Fruit fly (Drosophila melanogaster) whole organism, embryonic: ENCODE data around the gene sick.

Experiments used
- Ada2b ChIP-seq: fragments of 200-800 bp; sonication (Bioruptor generic); IDR thresholded peaks from 2 replicates; pipeline ENCODE4 v1.3.6; 2022; ENCODE audit warnings: missing biosample characterization, missing genetic modification characterization
- Aef1 ChIP-seq: fragments of 200-800 bp; sonication (Bioruptor generic); IDR thresholded peaks from 3 replicates; pipeline ENCODE4 v1.3.6; 2022; ENCODE audit warnings: missing biosample characterization, missing genetic modification characterization
- B-H1 ChIP-seq: fragments of 200-800 bp; sonication (Bioruptor generic); IDR thresholded peaks from 3 replicates; pipeline ENCODE4 v1.3.6; 2022; ENCODE audit warnings: missing biosample characterization, missing genetic modification characterization
- Blimp-1 ChIP-seq: fragments of 200-800 bp; sonication (Bioruptor generic); optimal IDR thresholded peaks from 3 replicates; lab custom pipeline; 2018; ENCODE audit warnings: missing biosample characterization, missing genetic modification characterization, mild to moderate bottlenecking, moderate library complexity, missing genetic modification reagents
- Bteb2 ChIP-seq: fragments of 200-800 bp; sonication (Bioruptor generic); optimal IDR thresholded peaks from 2 replicates; lab custom pipeline; 2016; ENCODE audit warnings: missing biosample characterization, missing genetic modification characterization
- CG1024 ChIP-seq: fragments of 200-800 bp; sonication (Bioruptor generic); IDR thresholded peaks from 2 replicates; pipeline ENCODE4 v1.3.6; 2022; ENCODE audit warnings: missing biosample characterization, missing genetic modification characterization
- CG10274 ChIP-seq: fragments of 200-800 bp; sonication (Bioruptor generic); optimal IDR thresholded peaks from 3 replicates; lab custom pipeline; 2017; ENCODE audit warnings: missing biosample characterization, mild to moderate bottlenecking, missing genetic modification characterization
- CG10565 ChIP-seq: fragments of 200-800 bp; sonication (Bioruptor generic); optimal IDR thresholded peaks from 3 replicates; lab custom pipeline; 2016; ENCODE audit warnings: missing biosample characterization, mild to moderate bottlenecking, missing genetic modification characterization
- CG11093 ChIP-seq: fragments of 200-800 bp; sonication (Bioruptor generic); IDR thresholded peaks from 3 replicates; pipeline ENCODE4 v1.3.6; 2022; ENCODE audit warnings: missing biosample characterization, missing genetic modification characterization
- CG12391 ChIP-seq: fragments of 200-800 bp; sonication (Bioruptor generic); optimal IDR thresholded peaks from 3 replicates; lab custom pipeline; 2018; ENCODE audit warnings: missing biosample characterization, mild to moderate bottlenecking, missing genetic modification characterization, moderate library complexity
- CG13123 ChIP-seq: fragments of 200-800 bp; sonication (Bioruptor generic); optimal IDR thresholded peaks from 2 replicates; lab custom pipeline; 2016; ENCODE audit warnings: missing biosample characterization, missing genetic modification characterization
- CG13296 ChIP-seq: fragments of 200-800 bp; sonication (Bioruptor generic); optimal IDR thresholded peaks from 3 replicates; lab custom pipeline; 2018; ENCODE audit warnings: missing biosample characterization, mild to moderate bottlenecking, missing genetic modification characterization
- CG13894 ChIP-seq: fragments of 200-800 bp; sonication (Bioruptor generic); optimal IDR thresholded peaks from 3 replicates; lab custom pipeline; 2018; ENCODE audit warnings: missing biosample characterization, mild to moderate bottlenecking, missing genetic modification characterization, moderate library complexity
- CG17802 ChIP-seq: fragments of 200-800 bp; sonication (Bioruptor generic); optimal IDR thresholded peaks from 2 replicates; lab custom pipeline; 2018; ENCODE audit warnings: missing biosample characterization, mild to moderate bottlenecking, missing genetic modification characterization, moderate library complexity
- CG1832 ChIP-seq: fragments of 200-800 bp; sonication (Bioruptor generic); optimal IDR thresholded peaks from 2 replicates; lab custom pipeline; 2017; ENCODE audit warnings: missing biosample characterization, mild to moderate bottlenecking, missing genetic modification characterization, inconsistent platforms
- CG2202 ChIP-seq: fragments of 200-800 bp; sonication (Bioruptor generic); optimal IDR thresholded peaks from 2 replicates; lab custom pipeline; 2018; ENCODE audit warnings: missing biosample characterization, mild to moderate bottlenecking, missing genetic modification characterization
- CG30020 ChIP-seq: fragments of 200-800 bp; optimal IDR thresholded peaks from 2 replicates; lab custom pipeline; 2019; ENCODE audit warnings: missing biosample characterization, mild to moderate bottlenecking, missing genetic modification characterization, moderate library complexity
- CG3407 ChIP-seq: fragments of 200-800 bp; sonication (Bioruptor generic); optimal IDR thresholded peaks from 2 replicates; lab custom pipeline; 2018; ENCODE audit warnings: missing biosample characterization, mild to moderate bottlenecking, missing genetic modification characterization
- CG6175 ChIP-seq: fragments of 200-800 bp; sonication (Bioruptor generic); IDR thresholded peaks from 3 replicates; pipeline ENCODE4 v1.3.6; 2022; ENCODE audit warnings: missing biosample characterization, missing genetic modification characterization
- CG6654 ChIP-seq: fragments of 200-800 bp; sonication (Bioruptor generic); optimal IDR thresholded peaks from 2 replicates; lab custom pipeline; 2017; ENCODE audit warnings: missing biosample characterization, mild to moderate bottlenecking, missing genetic modification characterization
- CG6813 ChIP-seq: fragments of 200-800 bp; sonication (Bioruptor generic); optimal IDR thresholded peaks from 2 replicates; lab custom pipeline; 2017; ENCODE audit warnings: missing biosample characterization, missing genetic modification characterization, mild to moderate bottlenecking, moderate library complexity, missing genetic modification reagents
- CG7357 ChIP-seq: fragments of 200-800 bp; sonication (Bioruptor generic); IDR thresholded peaks from 3 replicates; pipeline ENCODE4 v1.3.6; 2022; ENCODE audit warnings: missing biosample characterization, missing genetic modification characterization
- CG8281 ChIP-seq: fragments of 200-800 bp; sonication (Bioruptor generic); optimal IDR thresholded peaks from 2 replicates; lab custom pipeline; 2018; ENCODE audit warnings: missing biosample characterization, mild to moderate bottlenecking, missing genetic modification characterization, moderate library complexity
- Chrac-16 ChIP-seq: fragments of 200-800 bp; sonication (Bioruptor generic); optimal IDR thresholded peaks from 3 replicates; lab custom pipeline; 2016; ENCODE audit warnings: missing biosample characterization, missing genetic modification characterization
- CoRest ChIP-seq: fragments of 200-800 bp; sonication (Bioruptor generic); optimal IDR thresholded peaks from 3 replicates; lab custom pipeline; 2018; ENCODE audit warnings: missing biosample characterization, mild to moderate bottlenecking, missing genetic modification characterization, moderate library complexity
- Dek ChIP-seq: fragments of 200-800 bp; sonication (Bioruptor generic); optimal IDR thresholded peaks from 3 replicates; lab custom pipeline; 2019; ENCODE audit warnings: missing biosample characterization, mild to moderate bottlenecking, missing genetic modification characterization, moderate library complexity
- Hand ChIP-seq: fragments of 200-800 bp; sonication (Bioruptor generic); optimal IDR thresholded peaks from 2 replicates; lab custom pipeline; 2017; ENCODE audit warnings: mild to moderate bottlenecking, missing biosample characterization, missing genetic modification reagents, missing genetic modification characterization
- Hr51 ChIP-seq, 2 experiments: fragments of 200-800 bp; sonication (Bioruptor generic); optimal IDR thresholded peaks; 2 replicates in 1 of 2; 3 replicates in 1 of 2; lab custom pipeline; 2016 to 2018; ENCODE audit warnings: missing biosample characterization in 2 of 2, missing genetic modification characterization in 2 of 2, mild to moderate bottlenecking in 1 of 2, moderate library complexity in 1 of 2
- Med ChIP-seq: fragments of 200-800 bp; sonication (Bioruptor generic); peaks from one replicate; lab custom pipeline; 2016; ENCODE audit warnings: missing biosample characterization, missing genetic modification characterization, mild to moderate bottlenecking, inconsistent platforms, moderate library complexity
- Mes4 ChIP-seq: fragments of 200-800 bp; sonication (Bioruptor generic); optimal IDR thresholded peaks from 2 replicates; lab custom pipeline; 2016; ENCODE audit warnings: missing biosample characterization, missing genetic modification characterization
- Mrtf ChIP-seq: fragments of 200-800 bp; sonication (Bioruptor generic); IDR thresholded peaks from 3 replicates; pipeline ENCODE4 v1.3.6; 2022; ENCODE audit warnings: missing biosample characterization, missing genetic modification characterization
- NK7.1 ChIP-seq: fragments of 200-800 bp; sonication (Bioruptor generic); optimal IDR thresholded peaks from 3 replicates; lab custom pipeline; 2016; ENCODE audit warnings: missing biosample characterization, missing genetic modification characterization
- Ravus ChIP-seq: fragments of 200-800 bp; sonication (Bioruptor generic); IDR thresholded peaks from 2 replicates; pipeline ENCODE4 v1.3.6; 2022; ENCODE audit warnings: missing biosample characterization, missing genetic modification characterization
- Rx ChIP-seq: fragments of 200-800 bp; sonication (Bioruptor generic); IDR thresholded peaks from 2 replicates; pipeline ENCODE4 v1.3.6; 2022; ENCODE audit warnings: missing biosample characterization, missing genetic modification characterization
- Spps ChIP-seq: fragments of 200-800 bp; sonication (Bioruptor generic); optimal IDR thresholded peaks from 2 replicates; lab custom pipeline; 2018; ENCODE audit warnings: missing biosample characterization, mild to moderate bottlenecking, missing genetic modification characterization
- bbx ChIP-seq: fragments of 200-800 bp; sonication (Bioruptor generic); IDR thresholded peaks from 2 replicates; pipeline ENCODE4 v1.3.6; 2022; ENCODE audit warnings: missing biosample characterization, missing genetic modification characterization; ENCODE audit not compliant: partially characterized antibody
- cwo ChIP-seq: fragments of 200-800 bp; sonication (Bioruptor generic); optimal IDR thresholded peaks from 3 replicates; lab custom pipeline; 2017; ENCODE audit warnings: missing biosample characterization, missing genetic modification characterization, mild to moderate bottlenecking, moderate library complexity, missing genetic modification reagents
- da ChIP-seq: fragments of 200-800 bp; sonication (Bioruptor generic); optimal IDR thresholded peaks from 2 replicates; lab custom pipeline; 2016; ENCODE audit warnings: missing biosample characterization, missing genetic modification characterization
- dysf ChIP-seq: fragments of 200-800 bp; sonication (Bioruptor generic); IDR thresholded peaks from 3 replicates; pipeline ENCODE4 v1.3.6; 2022; ENCODE audit warnings: missing biosample characterization, missing genetic modification characterization
- exex ChIP-seq: fragments of 200-800 bp; sonication (Bioruptor generic); optimal IDR thresholded peaks from 4 replicates; lab custom pipeline; 2018; ENCODE audit warnings: missing biosample characterization, mild to moderate bottlenecking, missing genetic modification characterization, moderate library complexity
- fd3F ChIP-seq: fragments of 200-800 bp; sonication (Bioruptor generic); optimal IDR thresholded peaks from 2 replicates; lab custom pipeline; 2018; ENCODE audit warnings: missing biosample characterization, mild to moderate bottlenecking, missing genetic modification characterization, moderate library complexity
- gt ChIP-seq: fragments of 200-800 bp; sonication (Bioruptor generic); IDR thresholded peaks from 2 replicates; pipeline ENCODE4 v1.3.6; 2022; ENCODE audit warnings: missing biosample characterization, missing genetic modification characterization
- kni ChIP-seq: fragments of 200-800 bp; sonication (Bioruptor generic); optimal IDR thresholded peaks from 3 replicates; lab custom pipeline; 2017; ENCODE audit warnings: mild to moderate bottlenecking, missing biosample characterization, missing genetic modification reagents, missing genetic modification characterization
- lilli ChIP-seq: fragments of 200-800 bp; sonication (Bioruptor generic); optimal IDR thresholded peaks from 3 replicates; lab custom pipeline; 2016; ENCODE audit warnings: missing biosample characterization, missing genetic modification characterization
- nerfin-2 ChIP-seq: fragments of 200-800 bp; sonication (Bioruptor generic); IDR thresholded peaks from 2 replicates; pipeline ENCODE4 v1.3.6; 2022; ENCODE audit warnings: missing biosample characterization, missing genetic modification characterization; ENCODE audit not compliant: partially characterized antibody
- otp ChIP-seq: fragments of 200-800 bp; sonication (Bioruptor generic); IDR thresholded peaks from 3 replicates; pipeline ENCODE4, ENCODE4 v1.3.6; 2022; ENCODE audit warnings: missing biosample characterization, missing genetic modification characterization
- sc ChIP-seq, 3 experiments: fragments of >200 bp in 2 of 3; fragments of 200-800 bp in 1 of 3; sonication (Bioruptor generic) in 1 of 3; optimal IDR thresholded peaks; 2 replicates in 2 of 3; 3 replicates in 1 of 3; lab custom pipeline; 2017; ENCODE audit warnings: mild to moderate bottlenecking in 1 of 3, missing biosample characterization in 1 of 3, missing genetic modification characterization in 1 of 3, missing genetic modification reagents in 1 of 3
- sd ChIP-seq: fragments of 200-800 bp; sonication (Bioruptor generic); optimal IDR thresholded peaks from 3 replicates; lab custom pipeline; 2018; ENCODE audit warnings: missing biosample characterization, mild to moderate bottlenecking, missing genetic modification characterization, moderate library complexity
- shn ChIP-seq: fragments of 200-800 bp; sonication (Bioruptor generic); optimal IDR thresholded peaks from 3 replicates; lab custom pipeline; 2016; ENCODE audit warnings: missing biosample characterization, missing genetic modification characterization
- trem ChIP-seq: fragments of 200-800 bp; optimal IDR thresholded peaks from 3 replicates; lab custom pipeline; 2019; ENCODE audit warnings: missing biosample characterization, mild to moderate bottlenecking, missing genetic modification characterization, moderate library complexity

The sick gene

DNA sequence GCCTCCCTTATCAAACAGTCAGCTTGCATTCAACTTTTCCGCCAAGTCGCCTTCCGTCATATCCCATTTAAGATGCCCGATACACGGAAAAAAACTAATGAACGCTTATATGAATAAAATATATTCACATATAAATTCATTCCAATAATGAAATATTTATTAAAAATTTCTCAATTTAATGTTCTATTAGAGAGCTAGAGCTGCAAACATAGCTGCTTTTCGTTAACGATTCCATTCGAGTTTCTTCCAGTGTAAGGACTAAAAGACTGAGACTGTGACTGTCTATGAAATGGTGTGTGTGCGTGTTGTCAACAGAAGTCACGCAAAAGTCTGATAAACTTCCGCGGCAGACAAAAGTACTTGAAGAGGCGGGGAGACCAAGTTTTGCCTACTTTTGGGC lies 133.9 kb downstream of the sick start (continued):
- TF ChIP-seq CG17802 (tag; lab: Kevin White, UChicago) (no peak), Mrtf (no peak), CG7357 (GFP tag; lab: Robert Waterston, UW) (no peak), CG13894 (tag; lab: Kevin White, UChicago) (peak; percentile 31), CG1024 (GFP tag; lab: Robert Waterston, UW) (no peak), Spps (no peak), Hr51 (GFP tag; optimal IDR thresholded peaks at IDR 0.05; lab: Kevin White, UChicago) (peak in 1 of 2 experiments; percentile 69), sd (tag; lab: Kevin White, UChicago) (no peak), cwo (GFP tag; lab: Kevin White, UChicago) (peak; percentile 50), kni (GFP tag; lab: Kevin White, UChicago) (no peak), Rx (GFP tag; lab: Robert Waterston, UW) (no peak; the same call in 1 of the 2 replicates), bbx (GFP tag; lab: Robert Waterston, UW) (no peak), Ada2b (GFP tag; lab: Robert Waterston, UW) (peak; percentile 35; the same call in 1 of the 2 replicates), CG6654 (no peak), Hand (GFP tag; lab: Kevin White, UChicago) (no peak), nerfin-2 (GFP tag; lab: Robert Waterston, UW) (no peak), lilli (peak; percentile 16), B-H1 (peak; percentile 33; the same call in 2 of the 3 replicates), Med (peak; percentile 64), dysf (GFP tag; lab: Robert Waterston, UW) (peak; percentile 62), CG6813 (GFP tag; lab: Kevin White, UChicago) (no peak), gt (GFP tag; lab: Robert Waterston, UW) (no peak), Bteb2 (no peak), da (GFP tag; lab: Kevin White, UChicago) (no peak), CG30020 (tag; lab: Kevin White, UChicago) (no peak), CoRest (peak; percentile 56), CG11093 (GFP tag; lab: Robert Waterston, UW) (no peak), CG13296 (GFP tag; lab: Kevin White, UChicago) (peak; percentile 42), CG6175 (no peak), Mes4 (no peak), Ravus (GFP tag; lab: Robert Waterston, UW) (no peak), CG3407 (no peak), Blimp-1 (GFP tag; lab: Kevin White, UChicago) (peak; percentile 47), CG10565 (GFP tag; lab: Kevin White, UChicago) (no peak), Aef1 (no peak; the same call in 2 of the 3 replicates), sc (optimal IDR thresholded peaks at IDR 0.05; lab: Kevin White, UChicago) (no peak), sc (GFP tag; optimal IDR thresholded peaks at IDR 0.05; lab: Kevin White, UChicago) (no peak), NK7.1 (GFP tag; lab: Kevin White, UChicago) (no peak), shn (GFP tag; lab: Kevin White, UChicago) (no peak), Chrac-16 (GFP tag; lab: Kevin White, UChicago) (no peak), CG2202 (no peak), CG12391 (tag; lab: Kevin White, UChicago) (peak; percentile 53), trem (tag; lab: Kevin White, UChicago) (no peak), fd3F (GFP tag; lab: Kevin White, UChicago) (peak; percentile 34), CG1832 (GFP tag; lab: Kevin White, UChicago) (no peak), Dek (tag; lab: Kevin White, UChicago) (peak; percentile 38), otp (GFP tag; lab: Robert Waterston, UW) (no peak), CG8281 (no peak), CG10274 (GFP tag; lab: Kevin White, UChicago) (peak; percentile 7), CG13123 (GFP tag; lab: Kevin White, UChicago) (no peak), exex (tag; lab: Kevin White, UChicago) (peak; percentile 6)
